Worm (Caenorhabditis elegans) whole organism, L3 larva: ENCODE measurements around the gene hadb-1.

Source experiments
- R02D3.7 ChIP-seq: fragments of 150-350 bp; optimal IDR thresholded peaks from 2 replicates; lab custom pipeline; 2014; ENCODE audit warnings: missing biosample characterization, missing genetic modification characterization
- ceh-9 ChIP-seq: sonication (generic microtip); optimal IDR thresholded peaks from 2 replicates; lab custom pipeline; 2018; ENCODE audit warnings: missing biosample characterization, missing genetic modification characterization
- daf-12 ChIP-seq: fragments of 150-350 bp; optimal IDR thresholded peaks from 2 replicates; lab custom pipeline; 2014; ENCODE audit warnings: missing biosample characterization, missing genetic modification reagents, missing genetic modification characterization
- egl-27 ChIP-seq: sonication (generic microtip); optimal IDR thresholded peaks from 4 replicates; lab custom pipeline; 2017; ENCODE audit warnings: missing biosample characterization, missing genetic modification reagents, missing genetic modification characterization
- egl-5 ChIP-seq: fragments of 150-350 bp; optimal IDR thresholded peaks from 2 replicates; lab custom pipeline; 2017; ENCODE audit warnings: missing biosample characterization, missing genetic modification reagents, missing genetic modification characterization, inconsistent platforms
- elt-1 ChIP-seq: fragments of 150-350 bp; optimal IDR thresholded peaks from 2 replicates; lab custom pipeline; 2014; ENCODE audit warnings: missing biosample characterization, missing genetic modification characterization
- elt-2 ChIP-seq: sonication (generic microtip); optimal IDR thresholded peaks from 2 replicates; lab custom pipeline; 2016; ENCODE audit warnings: missing genetic modification reagents, mild to moderate bottlenecking, missing genetic modification characterization, missing compliant biosample characterization
- elt-3 ChIP-seq, 3 experiments: fragments of 150-350 bp in 1 of 3; sonication (generic microtip) in 2 of 3; optimal IDR thresholded peaks; 2 replicates in 2 of 3; 4 replicates in 1 of 3; lab custom pipeline; 2014 to 2017; ENCODE audit warnings: missing biosample characterization in 3 of 3, missing genetic modification characterization in 3 of 3
- eor-1 ChIP-seq, 2 experiments: fragments of 150-350 bp; optimal IDR thresholded peaks; 2 replicates each; lab custom pipeline; 2014 to 2018; ENCODE audit warnings: missing biosample characterization in 2 of 2, missing genetic modification characterization in 2 of 2
- fkh-10 ChIP-seq: sonication (generic microtip); optimal IDR thresholded peaks from 2 replicates; lab custom pipeline; 2017; ENCODE audit warnings: missing biosample characterization, missing genetic modification reagents, missing genetic modification characterization
- fkh-2 ChIP-seq: fragments of 150-350 bp; optimal IDR thresholded peaks from 2 replicates; lab custom pipeline; 2014; ENCODE audit warnings: missing biosample characterization, missing genetic modification reagents, missing genetic modification characterization
- jun-1 ChIP-seq: fragments of 150-350 bp; optimal IDR thresholded peaks from 2 replicates; lab custom pipeline; 2014; ENCODE audit warnings: missing biosample characterization, missing genetic modification reagents, missing genetic modification characterization
- lin-15B ChIP-seq: fragments of 150-350 bp; optimal IDR thresholded peaks from 2 replicates; lab custom pipeline; 2014; ENCODE audit warnings: missing biosample characterization, missing genetic modification characterization
- lin-39 ChIP-seq: fragments of 150-350 bp; optimal IDR thresholded peaks from 2 replicates; lab custom pipeline; 2018; ENCODE audit warnings: missing biosample characterization, missing genetic modification reagents, missing genetic modification characterization
- lsy-12 ChIP-seq: sonication (generic microtip); optimal IDR thresholded peaks from 2 replicates; lab custom pipeline; 2016; ENCODE audit warnings: mild to moderate bottlenecking, missing genetic modification characterization, missing compliant biosample characterization
- nfya-1 ChIP-seq: sonication (generic microtip); optimal IDR thresholded peaks from 2 replicates; lab custom pipeline; 2017; ENCODE audit warnings: missing genetic modification characterization, mild to moderate bottlenecking, missing compliant biosample characterization, antibody characterized with exemption, moderate library complexity; ENCODE audit not compliant: insufficient read depth
- nhr-11 ChIP-seq: fragments of 150-350 bp; optimal IDR thresholded peaks from 2 replicates; lab custom pipeline; 2014; ENCODE audit warnings: missing biosample characterization, missing genetic modification characterization
- nhr-23 ChIP-seq: fragments of 150-350 bp; optimal IDR thresholded peaks from 2 replicates; lab custom pipeline; 2014; ENCODE audit warnings: missing biosample characterization, missing genetic modification reagents, missing genetic modification characterization
- nhr-25 ChIP-seq: sonication (generic microtip); optimal IDR thresholded peaks from 2 replicates; lab custom pipeline; 2017; ENCODE audit warnings: missing biosample characterization, missing genetic modification characterization
- nhr-43 ChIP-seq: sonication (generic microtip); optimal IDR thresholded peaks from 2 replicates; lab custom pipeline; 2016; ENCODE audit warnings: mild to moderate bottlenecking, missing genetic modification characterization, missing compliant biosample characterization; ENCODE audit not compliant: poor library complexity, severe bottlenecking
- nhr-67 ChIP-seq: fragments of 150-350 bp; optimal IDR thresholded peaks from 2 replicates; lab custom pipeline; 2014; ENCODE audit warnings: missing biosample characterization, missing genetic modification characterization
- nhr-76 ChIP-seq: fragments of 150-350 bp; sonication (generic microtip); optimal IDR thresholded peaks from 5 replicates; lab custom pipeline; 2014; ENCODE audit warnings: missing biosample characterization, missing genetic modification characterization
- nhr-77 ChIP-seq: fragments of 150-350 bp; optimal IDR thresholded peaks from 2 replicates; lab custom pipeline; 2014; ENCODE audit warnings: missing biosample characterization, missing genetic modification characterization
- pqm-1 ChIP-seq: fragments of 150-350 bp; optimal IDR thresholded peaks from 2 replicates; lab custom pipeline; 2017; ENCODE audit warnings: missing biosample characterization, missing genetic modification characterization, inconsistent platforms
- skn-1 ChIP-seq: fragments of 150-350 bp; optimal IDR thresholded peaks from 2 replicates; lab custom pipeline; 2014; ENCODE audit warnings: missing biosample characterization, missing genetic modification characterization
- snpc-4 ChIP-seq: fragments of 150-350 bp; optimal IDR thresholded peaks from 2 replicates; lab custom pipeline; 2014; ENCODE audit warnings: missing biosample characterization, missing genetic modification characterization
- unc-39 ChIP-seq: sonication (generic microtip); optimal IDR thresholded peaks from 4 replicates; lab custom pipeline; 2017; ENCODE audit warnings: missing biosample characterization, missing genetic modification characterization
- unc-62 ChIP-seq: fragments of 150-350 bp; sonication (generic microtip); optimal IDR thresholded peaks from 4 replicates; lab custom pipeline; 2014; ENCODE audit warnings: missing biosample characterization, missing genetic modification reagents, missing genetic modification characterization
- zag-1 ChIP-seq: fragments of 150-350 bp; optimal IDR thresholded peaks from 2 replicates; lab custom pipeline; 2014; ENCODE audit warnings: missing biosample characterization, missing genetic modification characterization
- ztf-11 ChIP-seq: fragments of 150-350 bp; optimal IDR thresholded peaks from 2 replicates; lab custom pipeline; 2014; ENCODE audit warnings: missing biosample characterization, missing genetic modification characterization
- ztf-4 ChIP-seq: fragments of 150-350 bp; optimal IDR thresholded peaks from 2 replicates; lab custom pipeline; 2014; ENCODE audit warnings: missing biosample characterization, missing genetic modification characterization

Gene hadb-1

ce11 chrIII:8646021-8646420 is 42.3 kb downstream of the hadb-1 start:
- TF ChIP-seq elt-2 (tag; lab: Kevin White, UChicago) = peak; percentile 12
- TF ChIP-seq unc-39 (tag; lab: Kevin White, UChicago) = no peak
- peak; percentile 40 for TF ChIP-seq nhr-43 (tag; lab: Kevin White, UChicago)

DNA sequence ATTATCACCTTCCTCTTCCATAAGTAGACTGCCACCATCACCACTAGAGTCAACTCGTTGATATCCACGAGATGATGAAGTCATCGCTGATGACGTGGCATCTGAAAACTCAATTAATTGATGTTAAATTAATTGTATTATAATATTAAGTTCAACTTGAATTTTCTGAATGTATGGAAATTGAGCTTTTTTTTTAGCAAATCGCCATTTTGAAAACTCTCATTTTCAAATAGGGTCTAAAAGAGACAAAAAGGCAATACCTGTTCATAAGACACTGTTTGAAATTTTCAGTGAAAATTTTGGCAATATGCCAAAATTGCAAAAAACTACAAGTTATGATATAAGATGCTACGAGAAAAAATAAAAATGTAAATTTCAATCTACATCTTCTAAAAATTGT is 44.6 kb downstream of the hadb-1 start, which contains the start of gene twk-7:
Gene twk-7 (minus strand): TSS at position 101 of the 400 bp plus-strand sequence.
- no peak for TF ChIP-seq lin-15B (tag; lab: Kevin White, UChicago)
- TF ChIP-seq ztf-4 (tag; lab: Kevin White, UChicago) = no peak
- TF ChIP-seq lsy-12 (tag; lab: Kevin White, UChicago) = no peak
- no peak for TF ChIP-seq nhr-67 (tag; lab: Kevin White, UChicago)
- no peak for TF ChIP-seq nhr-25 (tag; lab: Kevin White, UChicago)
- TF ChIP-seq zag-1 (tag; lab: Kevin White, UChicago) = no peak
- TF ChIP-seq jun-1 (tag; lab: Kevin White, UChicago) = no peak
- no peak for TF ChIP-seq elt-3 (tag; optimal IDR thresholded peaks at IDR 0.05; lab: Kevin White, UChicago)
- no peak for TF ChIP-seq elt-1
- TF ChIP-seq fkh-2 = no peak
- no peak for TF ChIP-seq nfya-1 (tag; lab: Kevin White, UChicago)
- no peak for TF ChIP-seq nhr-76 (tag; lab: Kevin White, UChicago)
- no peak for TF ChIP-seq lin-39 (tag; lab: Kevin White, UChicago)
- no peak for TF ChIP-seq skn-1
- TF ChIP-seq R02D3.7 (tag; lab: Kevin White, UChicago) = no peak
- TF ChIP-seq ztf-11 (tag; lab: Kevin White, UChicago) = no peak
- TF ChIP-seq unc-62 = no peak

- TF ChIP-seq daf-12 (tag; lab: Kevin White, UChicago) (no peak), nhr-11 (tag; lab: Kevin White, UChicago) (no peak), R02D3.7 (tag; lab: Kevin White, UChicago) (no peak), nhr-77 (tag; lab: Kevin White, UChicago) (no peak), elt-2 (tag; lab: Kevin White, UChicago) (peak; percentile 20), zag-1 (tag; lab: Kevin White, UChicago) (no peak), egl-5 (tag; lab: Kevin White, UChicago) (no peak), snpc-4 (tag; lab: Kevin White, UChicago) (no peak), lin-39 (tag; lab: Kevin White, UChicago) (no peak), nhr-23 (no peak), fkh-10 (GFP tag; lab: Kevin White, UChicago) (no peak), lin-15B (tag; lab: Kevin White, UChicago) (no peak), eor-1 (tag; optimal IDR thresholded peaks at IDR 0.05; lab: Kevin White, UChicago) (no peak), pqm-1 (tag; lab: Kevin White, UChicago) (peak; percentile 9), egl-27 (tag; lab: Kevin White, UChicago) (no peak), ceh-9 (tag; lab: Kevin White, UChicago) (no peak), ztf-4 (tag; lab: Kevin White, UChicago) (no peak), nhr-43 (tag; lab: Kevin White, UChicago) (peak; percentile 9), elt-3 (tag; optimal IDR thresholded peaks at IDR 0.05; lab: Kevin White, UChicago) (no peak), nhr-76 (tag; lab: Kevin White, UChicago) (no peak)
Observed at ce11 chrIII:8639188-8639795, 49.0 kb downstream of the hadb-1 start, which contains the start of gene fip-1. Gene fip-1, plus strand, starts transcription at chrIII:8639745.

ce11 chrIII:8636803-8637202 is 51.5 kb downstream of the hadb-1 start:
- TF ChIP-seq R02D3.7 (tag; lab: Kevin White, UChicago) = no peak
- TF ChIP-seq ceh-9 (tag; lab: Kevin White, UChicago) = no peak
- peak; percentile 28 for TF ChIP-seq unc-62
- peak; percentile 45 for TF ChIP-seq nfya-1 (tag; lab: Kevin White, UChicago)
- peak; percentile 47 for TF ChIP-seq lin-39 (tag; lab: Kevin White, UChicago)
